Worm (Caenorhabditis elegans): Measurements from ENCODE around the gene T20B12.7.

ce11 chrIII:7336214-7336613, 42.6 kb downstream of the T20B12.7 start, which contains the start of gene gsp-2:
- TF ChIP-seq mep-1 (tag; optimal IDR thresholded peaks at IDR 0.05): peak; percentile 53
- TF ChIP-seq egl-27 (tag; optimal IDR thresholded peaks at IDR 0.05): no peak
- no peak for TF ChIP-seq nhr-48 (tag; optimal IDR thresholded peaks at IDR 0.05)
